Worm (Caenorhabditis elegans): ENCODE measurements around the gene C09B9.2.
"Not testable (repeated sequence)": the region's sequence is repeated elsewhere in the genome, so short reads cannot be mapped to it uniquely, and the experiment has no call there.

Gene C09B9.2

ce11 chrIV:5045389-5045788 is 16.3 kb downstream of the C09B9.2 start, which contains the start of gene hot-9:
hot-9 (minus strand) TSS chrIV:5045489.
- no peak for TF ChIP-seq nhr-28 (tag; optimal IDR thresholded peaks at IDR 0.05)
- no peak for TF ChIP-seq mxl-2 (GFP tag; conservative IDR thresholded peaks at IDR 0.05)
- TF ChIP-seq madf-5 (GFP tag; IDR thresholded peaks at IDR 0.05) = no peak
- TF ChIP-seq lin-38 (GFP tag; IDR thresholded peaks at IDR 0.05) = no peak
- no peak for TF ChIP-seq ces-1 (GFP tag; optimal IDR thresholded peaks at IDR 0.05)
- TF ChIP-seq snpc-1.2 (GFP tag; IDR thresholded peaks at IDR 0.05) = no peak
- no peak for TF ChIP-seq aha-1 (tag)
- no peak for TF ChIP-seq ZK337.2 (GFP tag; IDR thresholded peaks at IDR 0.05)
- no peak for TF ChIP-seq lin-1 (GFP tag; IDR thresholded peaks at IDR 0.05)
- TF ChIP-seq daf-16 (GFP tag; optimal IDR thresholded peaks at IDR 0.05) = no peak
- TF ChIP-seq daf-16 (tag; optimal IDR thresholded peaks at IDR 0.05) = no peak

- TF ChIP-seq aha-1 (tag) = peak; percentile 35
- no peak for TF ChIP-seq daf-16 (GFP tag; optimal IDR thresholded peaks at IDR 0.05)
- no peak for TF ChIP-seq daf-16 (tag; optimal IDR thresholded peaks at IDR 0.05)
Observed at ce11 chrIV:5054297-5054696, 25.2 kb downstream of the C09B9.2 start.

- TF ChIP-seq arid-1 (GFP tag; conservative IDR thresholded peaks at IDR 0.05) (no peak), ceh-28 (tag; optimal IDR thresholded peaks at IDR 0.05) (no peak), F26F4.8 (GFP tag; conservative IDR thresholded peaks at IDR 0.05) (no peak), F10B5.3 (tag; optimal IDR thresholded peaks at IDR 0.05) (no peak), zfp-2 (tag; optimal IDR thresholded peaks at IDR 0.05) (no peak), spr-1 (tag; optimal IDR thresholded peaks at IDR 0.05) (no peak), nhr-102 (tag; optimal IDR thresholded peaks at IDR 0.05) (no peak), lir-3 (tag; optimal IDR thresholded peaks at IDR 0.05) (no peak), F44E2.7 (GFP tag; IDR thresholded peaks at IDR 0.05) (no peak), mdl-1 (tag; optimal IDR thresholded peaks at IDR 0.05) (no peak), unc-130 (GFP tag; optimal IDR thresholded peaks at IDR 0.05) (no peak), tag-97 (GFP tag; IDR thresholded peaks at IDR 0.05) (no peak), daf-16 (GFP tag; optimal IDR thresholded peaks at IDR 0.05) (no peak), daf-16 (tag; optimal IDR thresholded peaks at IDR 0.05) (no peak), ztf-11 (tag; optimal IDR thresholded peaks at IDR 0.05) (no peak), ceh-20 (GFP tag; IDR thresholded peaks at IDR 0.05) (no peak), rbr-2 (tag; optimal IDR thresholded peaks at IDR 0.05) (no peak), set-16 (GFP tag; IDR thresholded peaks at IDR 0.05) (no peak), lin-1 (GFP tag; IDR thresholded peaks at IDR 0.05) (no peak)
Observed at ce11 chrIV:5055964-5056588, 27.0 kb downstream of the C09B9.2 start, which contains the start of gene msp-55. msp-55 (minus strand) TSS chrIV:5056014.

- TF ChIP-seq lin-13 (GFP tag; optimal IDR thresholded peaks at IDR 0.05) (no peak), duxl-1 (tag; optimal IDR thresholded peaks at IDR 0.05; ENCODE audit: poor library complexity) (no peak), D1046.2 (GFP tag; IDR thresholded peaks at IDR 0.05) (no peak)
Observed at ce11 chrIV:5060984-5061383, 31.9 kb downstream of the C09B9.2 start, which contains the start of gene C09B9.7. C09B9.7 (minus strand) TSS chrIV:5061084.

ce11 chrIV:5062278-5062677 is 33.2 kb downstream of the C09B9.2 start, which contains the start of gene msp-57:
msp-57 (plus strand) TSS chrIV:5062578.
- TF ChIP-seq nhr-102 (tag; optimal IDR thresholded peaks at IDR 0.05); pha-4 (GFP tag; IDR thresholded peaks at IDR 0.05); pha-4 (tag; optimal IDR thresholded peaks at IDR 0.05); Y75B8A.6 (GFP tag; IDR thresholded peaks at IDR 0.05): not testable (repeated sequence)
